Fruit fly (Drosophila melanogaster): Measurements from ENCODE around the gene hb.

Gene hb

dm6 chr3R:8711890-8712449, 14.3 kb upstream of the hb start (continued):
- TF ChIP-seq Optix (GFP tag; IDR thresholded peaks at IDR 0.05) (0 out of 3 replicates have a peak, but pooled peaks have one; percentile 26), CG14965 (GFP tag; optimal IDR thresholded peaks at IDR 0.05; ENCODE audit: borderline replicate concordance) (no peak), CG17385 (GFP tag; optimal IDR thresholded peaks at IDR 0.05) (peak; percentile 19), gem (tag; optimal IDR thresholded peaks at IDR 0.05) (peak; percentile 50), zfh1 (GFP tag; IDR thresholded peaks at IDR 0.05) (0 out of 3 replicates have a peak, but pooled peaks have one; percentile 3), tap (tag; optimal IDR thresholded peaks at IDR 0.05) (peak; percentile 3), CG2712 (tag; optimal IDR thresholded peaks at IDR 0.05) (peak; percentile 8), yki (optimal IDR thresholded peaks at IDR 0.05) (no peak), ranshi (GFP tag; IDR thresholded peaks at IDR 0.05) (no peak), CG10431 (GFP tag; optimal IDR thresholded peaks at IDR 0.05) (peak; percentile 21), E2f2 (GFP tag; IDR thresholded peaks at IDR 0.05) (no peak), cad (GFP tag; optimal IDR thresholded peaks at IDR 0.05) (no peak), Hr39 (optimal IDR thresholded peaks at IDR 0.05) (no peak), CG31224 (GFP tag; IDR thresholded peaks at IDR 0.05) (no peak), CG17359 (tag; optimal IDR thresholded peaks at IDR 0.05) (peak; percentile 36), Xbp1 (GFP tag; optimal IDR thresholded peaks at IDR 0.05) (no peak), CG3847 (GFP tag; IDR thresholded peaks at IDR 0.05) (0 out of 2 replicates have a peak, but pooled peaks have one; percentile 15), sob (GFP tag; IDR thresholded peaks at IDR 0.05) (no peak), fd102C (GFP tag; optimal IDR thresholded peaks at IDR 0.05) (no peak), dpn (GFP tag; optimal IDR thresholded peaks at IDR 0.05) (peak in 1 of 2 experiments; percentile 27), chinmo (GFP tag; IDR thresholded peaks at IDR 0.05; ENCODE audit: partially characterized antibody) (0 out of 4 replicates have a peak, but pooled peaks have one; percentile 35), Sox100B (GFP tag; optimal IDR thresholded peaks at IDR 0.05) (peak; percentile 17), ind (GFP tag; optimal IDR thresholded peaks at IDR 0.05) (no peak), CG10274 (GFP tag; optimal IDR thresholded peaks at IDR 0.05) (no peak), ATbp (GFP tag; optimal IDR thresholded peaks at IDR 0.05) (peak; percentile 34), CG3407 (GFP tag; optimal IDR thresholded peaks at IDR 0.05) (peak; percentile 23), bsh (GFP tag; optimal IDR thresholded peaks at IDR 0.05) (peak in 1 of 2 experiments; percentile 50), mirr (GFP tag; optimal IDR thresholded peaks at IDR 0.05) (peak; percentile 48), Oli (tag; optimal IDR thresholded peaks at IDR 0.05) (peak; percentile 45), dysf (GFP tag; IDR thresholded peaks at IDR 0.05) (no peak), so (GFP tag; IDR thresholded peaks at IDR 0.05) (0 out of 3 replicates have a peak, but pooled peaks have one; percentile 45), Dad (GFP tag; optimal IDR thresholded peaks at IDR 0.05) (no peak), ci (GFP tag; IDR thresholded peaks at IDR 0.05) (peak; percentile 35; the same call in 2 of the 3 replicates), Trl (optimal IDR thresholded peaks at IDR 0.05) (no peak), Trl (GFP tag; optimal IDR thresholded peaks at IDR 0.05) (no peak), Mes4 (GFP tag; optimal IDR thresholded peaks at IDR 0.05) (no peak), CG11504 (tag; optimal IDR thresholded peaks at IDR 0.05) (peak; percentile 49), ato (GFP tag; IDR thresholded peaks at IDR 0.05; ENCODE audit: partially characterized antibody) (no peak), CkIIα-i1 (GFP tag; IDR thresholded peaks at IDR 0.05) (no peak), ttk (GFP tag; IDR thresholded peaks at IDR 0.05) (peak; percentile 42), CG2678 (tag; optimal IDR thresholded peaks at IDR 0.05) (peak; percentile 37), PHDP (tag; optimal IDR thresholded peaks at IDR 0.05) (peak; percentile 3), row (GFP tag; IDR thresholded peaks at IDR 0.05) (peak; percentile 37; the same call in 1 of the 3 replicates), Nf-YA (GFP tag; IDR thresholded peaks at IDR 0.05) (no peak), CG7987 (GFP tag; optimal IDR thresholded peaks at IDR 0.05) (peak; percentile 18), CG15269 (tag; optimal IDR thresholded peaks at IDR 0.05) (peak; percentile 9), CG31441 (GFP tag; IDR thresholded peaks at IDR 0.05) (peak; percentile 33; the same call in 1 of the 2 replicates), kay (GFP tag; optimal IDR thresholded peaks at IDR 0.05) (no peak), vnd (GFP tag; IDR thresholded peaks at IDR 0.05; ENCODE audit: partially characterized antibody) (no peak), CG11723 (GFP tag; optimal IDR thresholded peaks at IDR 0.05) (no peak), eyg (GFP tag; optimal IDR thresholded peaks at IDR 0.05) (no peak)

All from whole organism, embryonic.